Fruit fly (Drosophila melanogaster): ENCODE results near the gene park.

park gene

dm6 chr3L:21175531-21176271 lies 21.0 kb downstream of the park start:
- TF ChIP-seq ovo (GFP tag; optimal IDR thresholded peaks at IDR 0.05) (peak; percentile 79), kay (GFP tag; ENCODE audit: borderline replicate concordance) (no peak), bab1 (GFP tag; optimal IDR thresholded peaks at IDR 0.05) (peak; percentile 18), Crg-1 (GFP tag; optimal IDR thresholded peaks at IDR 0.05) (no peak), tj (GFP tag; optimal IDR thresholded peaks at IDR 0.05) (peak; percentile 36), Mnt (GFP tag; optimal IDR thresholded peaks at IDR 0.05) (peak; percentile 37)

dm6 chr3L:21174962-21175361 lies 21.7 kb downstream of the park start:
- TF ChIP-seq tj (GFP tag; optimal IDR thresholded peaks at IDR 0.05) = peak; percentile 83
- peak; percentile 54 for TF ChIP-seq cic (GFP tag; optimal IDR thresholded peaks at IDR 0.05)
- TF ChIP-seq Crg-1 (GFP tag; optimal IDR thresholded peaks at IDR 0.05) = no peak
- no peak for TF ChIP-seq CG11617 (GFP tag; optimal IDR thresholded peaks at IDR 0.05)

dm6 chr3L:21172527-21173253 lies 24.0 kb downstream of the park start, which contains the start of the genes chb and AsnS:
chb (plus strand) TSS chr3L:21172853.
AsnS (plus strand) TSS chr3L:21173118.
- TF ChIP-seq CG5204 (GFP tag; optimal IDR thresholded peaks at IDR 0.05) (no peak), CG1620 (GFP tag; optimal IDR thresholded peaks at IDR 0.05) (no peak), CG7101 (tag; optimal IDR thresholded peaks at IDR 0.05) (peak; percentile 89), pad (GFP tag; optimal IDR thresholded peaks at IDR 0.05) (no peak), CG14711 (tag; optimal IDR thresholded peaks at IDR 0.05) (peak; percentile 90), CG33017 (tag; optimal IDR thresholded peaks at IDR 0.05) (peak; percentile 91), toe (GFP tag; optimal IDR thresholded peaks at IDR 0.05) (no peak), Hr96 (GFP tag; optimal IDR thresholded peaks at IDR 0.05) (no peak), CG12768 (GFP tag; optimal IDR thresholded peaks at IDR 0.05) (peak; percentile 28), kay (GFP tag; ENCODE audit: borderline replicate concordance) (peak; percentile 91), tj (GFP tag; optimal IDR thresholded peaks at IDR 0.05) (peak; percentile 86), cnc (optimal IDR thresholded peaks at IDR 0.05) (no peak), CG7045 (GFP tag; optimal IDR thresholded peaks at IDR 0.05) (peak; percentile 43), Mnt (GFP tag; optimal IDR thresholded peaks at IDR 0.05) (peak; percentile 92), cic (GFP tag; optimal IDR thresholded peaks at IDR 0.05) (peak; percentile 94), ovo (GFP tag; optimal IDR thresholded peaks at IDR 0.05) (peak; percentile 69), bab1 (GFP tag; optimal IDR thresholded peaks at IDR 0.05) (peak; percentile 93), Crg-1 (GFP tag; optimal IDR thresholded peaks at IDR 0.05) (no peak), CG11617 (GFP tag; optimal IDR thresholded peaks at IDR 0.05) (peak; percentile 42), Clk (GFP tag; optimal IDR thresholded peaks at IDR 0.05) (no peak)

- TF ChIP-seq cic (GFP tag; optimal IDR thresholded peaks at IDR 0.05) = peak; percentile 77
- TF ChIP-seq Clk (GFP tag; optimal IDR thresholded peaks at IDR 0.05) = peak; percentile 69
- TF ChIP-seq bab1 (GFP tag; optimal IDR thresholded peaks at IDR 0.05) = peak; percentile 75
- peak; percentile 88 for TF ChIP-seq CG7045 (GFP tag; optimal IDR thresholded peaks at IDR 0.05)
- TF ChIP-seq ovo (GFP tag; optimal IDR thresholded peaks at IDR 0.05) = peak; percentile 67
- peak; percentile 74 for TF ChIP-seq CG14711 (tag; optimal IDR thresholded peaks at IDR 0.05)
- TF ChIP-seq cnc (optimal IDR thresholded peaks at IDR 0.05) = no peak
- TF ChIP-seq CG12768 (GFP tag; optimal IDR thresholded peaks at IDR 0.05) = peak; percentile 95
- TF ChIP-seq Crg-1 (GFP tag; optimal IDR thresholded peaks at IDR 0.05) = peak; percentile 70
- peak; percentile 53 for TF ChIP-seq CG11617 (GFP tag; optimal IDR thresholded peaks at IDR 0.05)
- TF ChIP-seq kay (GFP tag; ENCODE audit: borderline replicate concordance) = no peak
- peak; percentile 75 for TF ChIP-seq CG1620 (GFP tag; optimal IDR thresholded peaks at IDR 0.05)
- TF ChIP-seq toe (GFP tag; optimal IDR thresholded peaks at IDR 0.05) = peak; percentile 88
- TF ChIP-seq CG7101 (tag; optimal IDR thresholded peaks at IDR 0.05) = peak; percentile 83
- peak; percentile 89 for TF ChIP-seq CG5204 (GFP tag; optimal IDR thresholded peaks at IDR 0.05)
- TF ChIP-seq Hr96 (GFP tag; optimal IDR thresholded peaks at IDR 0.05) = peak; percentile 89
- peak; percentile 39 for TF ChIP-seq tj (GFP tag; optimal IDR thresholded peaks at IDR 0.05)
- TF ChIP-seq pad (GFP tag; optimal IDR thresholded peaks at IDR 0.05) = peak; percentile 58
- TF ChIP-seq Mnt (GFP tag; optimal IDR thresholded peaks at IDR 0.05) = peak; percentile 81
- peak; percentile 86 for TF ChIP-seq CG33017 (tag; optimal IDR thresholded peaks at IDR 0.05)
Measured at dm6 chr3L:21171905-21172304, 24.7 kb downstream of the park start, which contains the start of gene Ac78C. Ac78C (minus strand) TSS chr3L:21171930.

dm6 chr3L:21145841-21146395 lies 50.7 kb downstream of the park start:
- TF ChIP-seq cnc (optimal IDR thresholded peaks at IDR 0.05) = no peak
- TF ChIP-seq Clk (GFP tag; optimal IDR thresholded peaks at IDR 0.05) = no peak
- no peak for TF ChIP-seq tj (GFP tag; optimal IDR thresholded peaks at IDR 0.05)
- no peak for TF ChIP-seq toe (GFP tag; optimal IDR thresholded peaks at IDR 0.05)
- TF ChIP-seq cic (GFP tag; optimal IDR thresholded peaks at IDR 0.05) = no peak
- TF ChIP-seq CG7045 (GFP tag; optimal IDR thresholded peaks at IDR 0.05) = no peak
- TF ChIP-seq Hr96 (GFP tag; optimal IDR thresholded peaks at IDR 0.05) = no peak
- TF ChIP-seq ovo (GFP tag; optimal IDR thresholded peaks at IDR 0.05) = no peak
- TF ChIP-seq CG5204 (GFP tag; optimal IDR thresholded peaks at IDR 0.05) = no peak
- TF ChIP-seq CG33017 (tag; optimal IDR thresholded peaks at IDR 0.05) = no peak
- no peak for TF ChIP-seq bab1 (GFP tag; optimal IDR thresholded peaks at IDR 0.05)
- TF ChIP-seq Mnt (GFP tag; optimal IDR thresholded peaks at IDR 0.05) = no peak
- TF ChIP-seq CG12768 (GFP tag; optimal IDR thresholded peaks at IDR 0.05) = no peak
- no peak for TF ChIP-seq Crg-1 (GFP tag; optimal IDR thresholded peaks at IDR 0.05)
- no peak for TF ChIP-seq CG7101 (tag; optimal IDR thresholded peaks at IDR 0.05)
- no peak for TF ChIP-seq CG1620 (GFP tag; optimal IDR thresholded peaks at IDR 0.05)
- TF ChIP-seq pad (GFP tag; optimal IDR thresholded peaks at IDR 0.05) = no peak
- no peak for TF ChIP-seq kay (GFP tag; ENCODE audit: borderline replicate concordance)
- TF ChIP-seq CG14711 (tag; optimal IDR thresholded peaks at IDR 0.05) = no peak
- no peak for TF ChIP-seq CG11617 (GFP tag; optimal IDR thresholded peaks at IDR 0.05)

All from whole organism, adult.